Worm (Caenorhabditis elegans): Measurements from ENCODE around the gene srx-74.

Gene srx-74

DNA sequence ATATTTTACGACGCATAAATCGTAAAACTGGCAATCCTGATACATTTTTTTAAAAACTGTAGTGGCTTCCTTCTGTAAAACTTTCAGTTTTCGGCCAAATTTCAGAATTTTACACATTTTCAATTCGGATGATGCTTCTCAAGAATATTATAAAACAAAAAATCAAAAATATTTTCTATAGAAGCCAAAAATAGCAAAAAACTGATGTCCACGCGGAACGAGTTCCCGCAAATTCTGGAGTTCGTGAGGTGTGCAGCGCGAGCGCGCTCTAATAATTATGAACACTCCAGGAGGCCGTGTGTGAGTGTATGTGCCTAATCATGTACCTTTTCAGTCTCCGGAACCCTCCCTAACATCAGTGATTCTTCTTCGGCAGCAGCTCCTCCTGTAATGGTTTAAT is 45.0 kb downstream of the srx-74 start, which contains the start of gene sumv-2:
Gene sumv-2 (plus strand): TSS at position 301 of the 400 bp plus-strand sequence.
- TF ChIP-seq ama-1 (optimal IDR thresholded peaks at IDR 0.05) (no peak), sea-1 (GFP tag; conservative IDR thresholded peaks at IDR 0.05) (no peak), B0310.2 (tag; optimal IDR thresholded peaks at IDR 0.05) (no peak), pes-1 (GFP tag; IDR thresholded peaks at IDR 0.05) (no peak), hmg-4 (GFP tag; optimal IDR thresholded peaks at IDR 0.05) (no peak), F13C5.2 (tag; optimal IDR thresholded peaks at IDR 0.05) (no peak), ceh-13 (GFP tag; optimal IDR thresholded peaks at IDR 0.05) (no peak)

DNA sequence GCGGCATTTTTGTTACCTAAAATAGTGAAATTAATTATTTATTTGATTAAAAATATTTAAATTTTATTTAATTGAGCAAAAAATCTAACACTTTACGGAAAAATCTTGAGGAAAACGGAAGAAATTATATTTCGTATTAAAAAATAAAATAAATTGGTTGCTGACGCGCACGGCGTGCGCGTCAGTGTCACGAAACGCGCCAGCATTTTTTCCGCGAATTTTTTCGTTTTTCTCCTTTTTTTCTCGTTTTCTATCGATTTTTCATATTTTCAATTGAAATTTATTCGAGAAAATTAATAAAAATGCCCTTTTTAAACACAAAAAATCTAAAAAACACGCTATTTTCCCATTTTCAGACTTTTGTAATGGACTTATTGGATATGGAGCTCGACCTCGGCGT is 46.5 kb downstream of the srx-74 start, which contains the start of the genes Y61A9LA.10 and F54D11.4:
Gene Y61A9LA.10 (minus strand): TSS at position 16 of the 400 bp plus-strand sequence.
Gene F54D11.4 (plus strand): TSS at position 350 of the 400 bp plus-strand sequence.
- no peak for TF ChIP-seq ets-7 (tag; optimal IDR thresholded peaks at IDR 0.05)
- TF ChIP-seq pes-1 (GFP tag; IDR thresholded peaks at IDR 0.05), result no peak
- peak; percentile 11 for TF ChIP-seq F13C5.2 (tag; optimal IDR thresholded peaks at IDR 0.05)
- no peak for TF ChIP-seq B0310.2 (tag; optimal IDR thresholded peaks at IDR 0.05)
- TF ChIP-seq sea-1 (GFP tag; conservative IDR thresholded peaks at IDR 0.05), result no peak
- no peak for TF ChIP-seq tbx-37 (GFP tag; conservative IDR thresholded peaks at IDR 0.05)
- TF ChIP-seq scrt-1 (GFP tag; IDR thresholded peaks at IDR 0.05), result no peak
